Fruit fly (Drosophila melanogaster): Measurements from ENCODE around the gene RpL13.

RpL13 gene

DNA sequence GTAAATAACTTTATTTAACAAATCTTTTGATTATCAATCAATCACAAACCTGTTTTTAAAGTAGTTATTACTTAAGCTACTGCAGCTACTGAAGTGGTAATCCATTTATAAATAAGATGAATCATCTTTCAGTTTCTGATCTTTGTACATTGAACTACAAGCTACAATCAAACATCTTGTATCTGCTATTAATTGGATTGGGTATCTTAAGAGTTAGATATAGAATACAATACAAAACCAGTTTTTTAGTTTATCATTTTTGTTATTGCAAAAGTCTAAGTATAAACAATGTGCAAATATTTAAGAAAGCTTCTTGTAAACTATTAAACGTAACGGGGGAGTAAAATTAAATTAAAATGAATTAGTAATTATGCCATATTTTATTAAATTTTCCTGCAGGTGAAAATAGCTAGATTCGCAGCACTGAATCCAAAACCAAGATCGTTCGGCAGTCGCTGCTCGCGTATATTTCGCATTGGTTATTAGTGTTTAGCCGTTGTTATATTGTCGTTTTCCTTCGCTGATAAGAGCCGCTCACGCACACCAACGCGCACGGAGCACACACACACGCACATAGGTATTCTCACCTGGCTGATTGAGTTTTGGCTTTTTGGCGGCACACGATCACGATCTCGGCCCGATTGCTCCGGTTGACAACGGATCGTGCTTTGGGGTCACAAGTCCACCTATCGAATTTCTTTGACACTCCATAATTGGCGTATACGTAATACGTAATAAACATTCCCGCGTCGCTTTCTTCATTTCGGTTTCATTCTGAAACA lies 19.2 kb upstream of the RpL13 start:
- TF ChIP-seq CTCF (optimal IDR thresholded peaks at IDR 0.05) (no peak), CG8478 (optimal IDR thresholded peaks at IDR 0.05) (no peak)

dm6 chr2L:9948520-9948858 lies 18.6 kb upstream of the RpL13 start:
- TF ChIP-seq CTCF (optimal IDR thresholded peaks at IDR 0.05): no peak

DNA sequence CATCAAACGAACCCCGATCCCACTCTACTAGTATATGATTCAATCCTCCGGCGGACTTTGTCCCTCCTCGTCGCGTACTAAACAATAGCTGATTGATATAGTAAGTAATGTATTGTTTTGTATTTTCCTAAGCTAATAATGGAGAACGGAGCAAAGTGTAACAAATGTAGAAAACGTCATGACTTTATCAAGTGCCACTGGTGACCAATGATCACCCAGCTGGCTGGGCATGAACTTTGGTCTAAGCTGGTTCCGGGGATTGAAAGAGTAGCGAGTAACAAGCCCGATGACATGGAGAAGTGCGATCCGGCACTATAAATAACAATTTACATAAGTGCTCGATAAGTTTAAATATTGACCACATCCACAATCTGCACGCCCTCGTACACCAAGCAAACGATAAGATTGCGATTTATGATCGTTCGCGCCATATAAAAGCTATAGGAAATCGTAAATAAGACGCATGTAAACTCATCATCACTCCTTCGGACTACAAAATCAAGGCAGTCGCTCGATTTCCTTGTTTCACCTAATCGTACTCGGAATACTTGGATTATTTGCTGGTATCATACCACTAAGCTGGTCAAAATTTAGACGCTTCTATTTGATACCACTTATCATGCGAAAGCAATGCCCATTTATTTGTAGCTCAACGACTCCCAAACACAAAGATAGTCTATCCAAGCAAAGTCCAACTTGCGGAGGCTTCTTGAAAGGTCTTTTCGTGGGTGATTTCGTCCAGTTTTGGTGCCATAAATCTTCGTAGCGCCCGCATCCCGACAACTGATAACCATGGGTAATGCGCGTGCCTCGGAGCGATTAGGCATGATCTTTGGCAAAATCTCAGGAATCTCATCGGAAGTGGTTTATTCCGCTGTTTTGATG lies 17.7 kb upstream of the RpL13 start:
- TF ChIP-seq CTCF (optimal IDR thresholded peaks at IDR 0.05) (no peak), CG8478 (optimal IDR thresholded peaks at IDR 0.05) (no peak)

dm6 chr2L:9954119-9954518 lies 13.0 kb upstream of the RpL13 start, which contains the start of the genes CG13126 and CG4709:
CG13126 (minus strand) TSS chr2L:9954181.
CG4709 (plus strand) TSS chr2L:9954325.
- TF ChIP-seq CTCF (optimal IDR thresholded peaks at IDR 0.05): no peak
- no peak for TF ChIP-seq CG8478 (optimal IDR thresholded peaks at IDR 0.05)

DNA sequence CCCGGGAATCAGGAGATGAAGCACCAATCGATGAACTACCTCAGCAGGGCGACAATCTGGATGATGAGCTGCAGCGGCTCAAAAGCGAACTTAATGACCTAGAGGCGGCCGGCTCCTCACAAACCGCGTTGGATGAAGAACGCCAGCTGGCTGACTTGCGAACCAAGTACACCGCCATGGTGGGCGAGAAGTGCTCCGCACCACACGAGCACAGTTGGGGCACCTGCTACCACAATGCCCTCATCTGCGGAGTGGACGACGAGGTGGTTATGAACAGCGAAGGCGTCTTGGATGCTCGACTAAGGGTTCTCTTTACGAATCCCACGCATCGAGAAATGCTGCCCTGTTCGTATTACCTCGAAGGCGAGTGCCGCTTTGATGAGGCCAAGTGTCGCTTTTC lies 12.4 kb upstream of the RpL13 start:
- TF ChIP-seq CTCF (optimal IDR thresholded peaks at IDR 0.05): no peak
- no peak for TF ChIP-seq CG8478 (optimal IDR thresholded peaks at IDR 0.05)

DNA sequence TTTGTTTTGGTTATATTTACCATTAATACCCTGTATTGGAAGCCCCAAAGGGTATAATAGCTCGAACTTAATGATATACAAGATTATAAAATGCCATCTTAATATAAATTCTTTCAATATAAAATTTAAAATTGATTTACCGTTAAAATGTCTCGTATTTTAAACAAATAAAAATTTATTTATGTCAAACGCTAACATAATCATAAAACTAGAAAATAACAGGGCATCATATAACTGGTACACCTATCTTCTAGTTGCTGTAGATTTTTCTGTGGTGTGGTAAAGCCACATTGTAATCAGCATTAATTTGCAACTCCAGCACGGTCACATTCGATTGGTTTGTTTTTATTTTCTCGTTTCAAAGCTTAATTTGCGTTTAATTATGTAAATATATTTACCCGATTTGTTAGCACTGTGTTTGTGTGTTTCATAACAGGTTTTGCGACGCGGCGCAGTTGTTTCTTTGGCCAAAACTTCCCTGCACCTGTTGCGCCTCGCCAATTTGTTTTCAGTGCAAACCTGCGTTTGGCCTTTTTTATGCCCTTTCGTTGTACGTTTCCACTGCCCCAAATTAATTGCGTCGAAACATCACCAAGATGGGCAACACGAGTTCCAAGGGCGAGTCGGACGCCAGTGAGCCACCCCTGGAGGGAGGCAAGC lies 10.0 kb upstream of the RpL13 start, which contains the start of the genes CG4658 and CG5846:
Gene CG4658 (plus strand): TSS at position 140 of the 660 bp plus-strand sequence.
Gene CG5846 (minus strand): TSS at position 245 of the 660 bp plus-strand sequence.
- TF ChIP-seq CG8478 (optimal IDR thresholded peaks at IDR 0.05): no peak
- TF ChIP-seq CTCF (optimal IDR thresholded peaks at IDR 0.05): no peak

dm6 chr2L:9960758-9961157 lies 6.4 kb upstream of the RpL13 start:
- TF ChIP-seq CTCF (optimal IDR thresholded peaks at IDR 0.05): no peak

- TF ChIP-seq CG8478 (optimal IDR thresholded peaks at IDR 0.05) (no peak), CTCF (optimal IDR thresholded peaks at IDR 0.05) (no peak)
Measured at dm6 chr2L:9963603-9964042, 3.5 kb upstream of the RpL13 start, which contains the start of gene CG5850. CG5850 (minus strand) TSS chr2L:9963949.

DNA sequence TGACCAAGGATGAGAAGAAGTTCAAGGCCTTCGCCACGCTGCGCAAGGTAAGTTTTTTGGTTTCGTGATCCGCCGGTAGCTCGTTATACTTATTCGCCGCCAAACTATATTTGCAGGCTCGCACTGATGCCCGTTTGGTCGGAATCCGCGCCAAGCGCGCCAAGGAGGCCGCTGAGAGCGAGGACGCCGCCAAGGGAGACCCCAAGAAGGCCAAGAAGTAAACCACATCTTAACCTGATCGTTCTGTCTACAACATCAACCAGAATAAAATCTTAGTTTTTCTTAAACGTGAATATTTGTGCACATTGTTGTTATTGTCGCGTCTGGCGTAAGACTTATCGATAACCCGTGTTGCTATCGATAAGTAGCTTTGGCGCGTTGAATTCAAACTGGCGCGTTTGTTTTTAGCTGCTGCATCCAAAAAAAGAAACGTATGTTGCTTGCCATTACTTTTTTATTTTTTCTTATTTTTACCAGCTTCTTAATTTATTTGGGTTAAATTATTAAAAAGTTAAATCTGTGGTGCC lies 1.2 kb downstream of the RpL13 start:
- TF ChIP-seq CG8478 (optimal IDR thresholded peaks at IDR 0.05) (no peak), CTCF (optimal IDR thresholded peaks at IDR 0.05) (no peak)

dm6 chr2L:9972624-9973023 lies 5.5 kb downstream of the RpL13 start:
- TF ChIP-seq CG8478 (optimal IDR thresholded peaks at IDR 0.05): no peak
- no peak for TF ChIP-seq CTCF (optimal IDR thresholded peaks at IDR 0.05)

- TF ChIP-seq CG8478 (optimal IDR thresholded peaks at IDR 0.05): no peak
- no peak for TF ChIP-seq CTCF (optimal IDR thresholded peaks at IDR 0.05)
Measured at dm6 chr2L:9981809-9982208, 14.7 kb downstream of the RpL13 start.

DNA sequence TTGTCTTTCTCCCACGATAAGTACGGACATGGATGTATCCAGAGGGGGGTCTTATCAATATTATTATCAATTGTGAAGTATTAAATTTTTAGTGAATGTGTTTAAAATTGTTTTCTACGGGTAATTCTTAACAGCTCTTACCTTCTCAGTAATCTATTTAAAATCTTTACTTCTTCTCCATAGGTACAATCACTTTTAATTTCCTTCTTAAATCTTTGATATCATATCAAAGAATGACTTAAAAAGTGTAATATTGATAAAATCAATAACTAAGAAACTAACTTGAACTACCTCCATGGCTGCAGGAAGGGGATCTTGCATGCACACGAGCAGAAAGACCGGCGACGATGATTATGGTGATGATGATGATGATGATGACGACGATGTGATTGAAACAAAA lies 15.4 kb downstream of the RpL13 start:
- TF ChIP-seq CTCF (optimal IDR thresholded peaks at IDR 0.05) (no peak), CG8478 (optimal IDR thresholded peaks at IDR 0.05) (no peak)

dm6 chr2L:9984078-9984772 lies 17.1 kb downstream of the RpL13 start, which contains the start of gene bib:
bib (plus strand) TSS chr2L:9984645.
- no peak for TF ChIP-seq CTCF (optimal IDR thresholded peaks at IDR 0.05)
- TF ChIP-seq CG8478 (optimal IDR thresholded peaks at IDR 0.05): no peak

Measured in S2 (cell line).